Worm (Caenorhabditis elegans) whole organism, L2 larva: ENCODE measurements around the gene C39E9.8.
A peak's percentile ranks its signal among the peaks of the same experiment; 100 is the strongest.

Experiments
- ama-1 ChIP-seq: fragments of 150-350 bp; optimal IDR thresholded peaks from 2 replicates; lab custom pipeline; 2018; ENCODE audit warnings: inconsistent platforms
- ceh-82 ChIP-seq: fragments of 150-350 bp; optimal IDR thresholded peaks from 2 replicates; lab custom pipeline; 2014; ENCODE audit warnings: missing biosample characterization, missing genetic modification characterization
- elt-1 ChIP-seq: fragments of 150-350 bp; optimal IDR thresholded peaks from 2 replicates; lab custom pipeline; 2014; ENCODE audit warnings: missing biosample characterization, missing genetic modification characterization
- elt-3 ChIP-seq: sonication (generic microtip); optimal IDR thresholded peaks from 2 replicates; lab custom pipeline; 2017; ENCODE audit warnings: missing biosample characterization, missing genetic modification characterization
- lin-13 ChIP-seq: fragments of 150-350 bp; optimal IDR thresholded peaks from 2 replicates; lab custom pipeline; 2014; ENCODE audit warnings: missing biosample characterization, missing genetic modification reagents, missing genetic modification characterization
- mdl-1 ChIP-seq, 2 experiments: fragments of 150-350 bp in 1 of 2; sonication (generic microtip) in 1 of 2; optimal IDR thresholded peaks; 2 replicates each; lab custom pipeline; 2017; ENCODE audit warnings: missing biosample characterization in 2 of 2, missing genetic modification characterization in 2 of 2
- nhr-12 ChIP-seq: fragments of 150-350 bp; optimal IDR thresholded peaks from 2 replicates; lab custom pipeline; 2014; ENCODE audit warnings: missing biosample characterization, missing genetic modification characterization
- nhr-21 ChIP-seq: fragments of 150-350 bp; optimal IDR thresholded peaks from 2 replicates; lab custom pipeline; 2014; ENCODE audit warnings: missing biosample characterization, missing genetic modification characterization
- nhr-6 ChIP-seq: fragments of 150-350 bp; optimal IDR thresholded peaks from 2 replicates; lab custom pipeline; 2014; ENCODE audit warnings: missing biosample characterization, missing genetic modification characterization
- skn-1 ChIP-seq: sonication (generic microtip); optimal IDR thresholded peaks from 2 replicates; lab custom pipeline; 2017; ENCODE audit warnings: missing biosample characterization, missing genetic modification characterization
- unc-62 ChIP-seq: fragments of 150-350 bp; optimal IDR thresholded peaks from 2 replicates; lab custom pipeline; 2014; ENCODE audit warnings: missing biosample characterization, missing genetic modification reagents, missing genetic modification characterization
- ztf-11 ChIP-seq: sonication (generic microtip); optimal IDR thresholded peaks from 2 replicates; lab custom pipeline; 2017; ENCODE audit warnings: missing biosample characterization, missing genetic modification characterization

DNA sequence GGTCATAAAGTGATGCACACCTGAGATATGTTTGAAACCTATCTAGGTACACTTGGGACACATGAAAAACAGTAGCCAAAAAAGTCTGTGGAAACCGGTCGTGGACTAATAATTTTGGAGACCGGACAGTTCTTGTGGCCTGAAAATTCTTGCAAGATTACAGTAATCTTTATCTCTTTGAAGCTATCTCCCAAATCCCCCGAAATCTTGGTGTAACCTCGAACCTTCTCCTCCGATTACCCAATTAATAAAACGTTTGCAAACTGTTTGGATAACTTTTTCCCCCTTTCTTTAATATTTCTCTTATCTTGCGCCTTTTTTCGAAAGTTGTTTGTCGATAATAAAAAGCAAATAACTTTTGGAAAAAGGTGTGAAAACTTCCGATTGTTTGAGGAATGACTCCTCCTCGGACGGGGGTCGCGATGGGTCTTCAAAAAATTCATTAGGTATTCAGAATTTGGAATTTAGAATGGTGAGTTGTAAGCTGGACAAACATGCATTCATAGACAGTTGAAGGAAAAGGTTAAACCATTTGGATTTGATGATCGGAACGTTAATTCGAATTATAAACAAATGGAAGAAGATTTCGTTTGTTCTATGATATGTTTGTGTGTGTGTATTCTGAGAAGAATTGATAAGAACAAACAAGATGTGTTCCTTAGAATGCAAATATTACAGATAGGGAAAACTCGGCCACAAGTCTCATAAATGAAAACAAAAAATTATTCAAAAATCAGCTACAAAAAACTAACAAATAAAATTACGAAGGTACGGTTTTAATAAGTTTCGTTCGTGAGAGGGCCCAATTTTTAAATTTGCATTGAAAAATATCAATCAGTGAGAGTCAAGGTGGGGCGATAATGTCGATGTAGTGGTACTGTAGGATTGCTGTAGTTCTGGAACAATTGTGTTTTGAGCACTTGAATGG is 3.9 kb downstream of the C39E9.8 start:
- TF ChIP-seq elt-3 (tag; lab: Kevin White, UChicago): no peak
- TF ChIP-seq elt-1 (tag; lab: Kevin White, UChicago): no peak
- no peak for TF ChIP-seq ceh-82 (tag; lab: Kevin White, UChicago)
- peak; percentile 12 for TF ChIP-seq nhr-6
- no peak for TF ChIP-seq mdl-1 (tag; optimal IDR thresholded peaks at IDR 0.05; lab: Kevin White, UChicago)
- TF ChIP-seq ztf-11 (tag; lab: Kevin White, UChicago): no peak
- TF ChIP-seq unc-62 (GFP tag; lab: Kevin White, UChicago): no peak
- TF ChIP-seq nhr-12 (tag; lab: Kevin White, UChicago): no peak
- TF ChIP-seq ama-1 (lab: Kevin White, UChicago): peak; percentile 22
- no peak for TF ChIP-seq skn-1 (tag; lab: Kevin White, UChicago)
- TF ChIP-seq lin-13 (GFP tag; lab: Kevin White, UChicago): no peak
- no peak for TF ChIP-seq nhr-21 (tag; lab: Kevin White, UChicago)
